Fruit fly (Drosophila melanogaster) whole organism, embryonic: ENCODE measurements around the gene rdhB.

ENCODE experiments used
- Bgb ChIP-seq: fragments of 200-800 bp; sonication (Bioruptor generic); IDR thresholded peaks from 2 replicates; pipeline ENCODE4 v1.3.6; 2022; ENCODE audit warnings: missing biosample characterization, missing genetic modification characterization; ENCODE audit not compliant: partially characterized antibody
- CG10366 ChIP-seq: fragments of 200-800 bp; sonication (Bioruptor generic); IDR thresholded peaks from 2 replicates; pipeline ENCODE4 v1.3.6; 2022; ENCODE audit warnings: missing biosample characterization, missing genetic modification characterization
- CG11723 ChIP-seq: fragments of 200-800 bp; sonication (Bioruptor generic); optimal IDR thresholded peaks from 2 replicates; lab custom pipeline; 2017; ENCODE audit warnings: missing biosample characterization, mild to moderate bottlenecking, missing genetic modification characterization
- CG12659 ChIP-seq: fragments of 200-800 bp; sonication (Bioruptor generic); optimal IDR thresholded peaks from 3 replicates; lab custom pipeline; 2017; ENCODE audit warnings: mild to moderate bottlenecking, missing biosample characterization, missing genetic modification reagents, missing genetic modification characterization
- CG15011 ChIP-seq: fragments of 200-800 bp; sonication (Bioruptor generic); optimal IDR thresholded peaks from 3 replicates; lab custom pipeline; 2018; ENCODE audit warnings: missing biosample characterization, mild to moderate bottlenecking, missing genetic modification characterization
- CG15514 ChIP-seq: fragments of 200-800 bp; sonication (Bioruptor generic); optimal IDR thresholded peaks from 3 replicates; lab custom pipeline; 2017; ENCODE audit warnings: missing biosample characterization, missing genetic modification characterization, mild to moderate bottlenecking, moderate library complexity, missing genetic modification reagents
- CG17328 ChIP-seq: fragments of 200-800 bp; sonication (Bioruptor generic); IDR thresholded peaks from 2 replicates; pipeline ENCODE4 v1.3.6; 2022; ENCODE audit warnings: missing biosample characterization, missing genetic modification characterization
- CG17912 ChIP-seq: fragments of 200-800 bp; sonication (Bioruptor generic); optimal IDR thresholded peaks from 2 replicates; lab custom pipeline; 2018; ENCODE audit warnings: missing biosample characterization, mild to moderate bottlenecking, missing genetic modification characterization
- CG1792 ChIP-seq: fragments of 200-800 bp; sonication (Bioruptor generic); optimal IDR thresholded peaks from 2 replicates; lab custom pipeline; 2016; ENCODE audit warnings: missing biosample characterization, missing genetic modification characterization
- CG18599 ChIP-seq: fragments of 200-800 bp; sonication (Bioruptor generic); optimal IDR thresholded peaks from 3 replicates; lab custom pipeline; 2017; ENCODE audit warnings: missing biosample characterization, missing genetic modification characterization, mild to moderate bottlenecking, moderate library complexity, missing genetic modification reagents
- CG30403 ChIP-seq: fragments of 200-800 bp; sonication (Bioruptor generic); optimal IDR thresholded peaks from 3 replicates; lab custom pipeline; 2016; ENCODE audit warnings: missing biosample characterization, missing genetic modification characterization
- CG3065 ChIP-seq: fragments of 200-800 bp; sonication (Bioruptor generic); optimal IDR thresholded peaks from 2 replicates; lab custom pipeline; 2016; ENCODE audit warnings: missing biosample characterization, missing genetic modification characterization
- CG3281 ChIP-seq: fragments of 200-800 bp; sonication (Bioruptor generic); optimal IDR thresholded peaks from 3 replicates; lab custom pipeline; 2017; ENCODE audit warnings: missing biosample characterization, mild to moderate bottlenecking, missing genetic modification characterization
- CG42726 ChIP-seq: fragments of 200-800 bp; sonication (Bioruptor generic); IDR thresholded peaks from 2 replicates; pipeline ENCODE4 v1.3.6; 2022; ENCODE audit warnings: missing biosample characterization, missing genetic modification characterization; ENCODE audit not compliant: partially characterized antibody
- CG4424 ChIP-seq: fragments of 200-800 bp; sonication (Bioruptor generic); optimal IDR thresholded peaks from 3 replicates; lab custom pipeline; 2016; ENCODE audit warnings: missing biosample characterization, missing genetic modification characterization
- CG4820 ChIP-seq: fragments of 200-800 bp; sonication (Bioruptor generic); optimal IDR thresholded peaks from 3 replicates; lab custom pipeline; 2016; ENCODE audit warnings: missing biosample characterization, missing genetic modification characterization
- CG5245 ChIP-seq: fragments of 200-800 bp; sonication (Bioruptor generic); optimal IDR thresholded peaks from 3 replicates; lab custom pipeline; 2016; ENCODE audit warnings: missing biosample characterization, missing genetic modification characterization
- CG6175 ChIP-seq: fragments of 200-800 bp; sonication (Bioruptor generic); IDR thresholded peaks from 3 replicates; pipeline ENCODE4 v1.3.6; 2022; ENCODE audit warnings: missing biosample characterization, missing genetic modification characterization
- CG7372 ChIP-seq: fragments of 200-800 bp; sonication (Bioruptor generic); IDR thresholded peaks from 2 replicates; pipeline ENCODE4 v1.3.6; 2022; ENCODE audit warnings: missing biosample characterization, missing genetic modification characterization
- CG7786 ChIP-seq: fragments of 200-800 bp; sonication (Bioruptor generic); optimal IDR thresholded peaks from 2 replicates; lab custom pipeline; 2016; ENCODE audit warnings: missing biosample characterization, missing genetic modification characterization
- CkIIα-i1 ChIP-seq: fragments of 200-800 bp; sonication (Bioruptor generic); IDR thresholded peaks from 2 replicates; pipeline ENCODE4 v1.3.6; 2022; ENCODE audit warnings: missing biosample characterization, missing genetic modification characterization
- D19A ChIP-seq: fragments of 200-800 bp; optimal IDR thresholded peaks from 3 replicates; lab custom pipeline; 2019; ENCODE audit warnings: missing biosample characterization, mild to moderate bottlenecking, missing genetic modification characterization, moderate library complexity
- Dbx ChIP-seq: fragments of 200-800 bp; sonication (Bioruptor generic); IDR thresholded peaks from 3 replicates; pipeline ENCODE4 v1.3.6; 2022; ENCODE audit warnings: missing biosample characterization, missing genetic modification characterization
- Eip74EF ChIP-seq, 2 experiments: fragments of 200-800 bp in 1 of 2; fragments of >200 bp in 1 of 2; sonication (Bioruptor generic) in 1 of 2; optimal IDR thresholded peaks; 2 replicates each; lab custom pipeline; 2017 to 2019; ENCODE audit warnings: missing biosample characterization in 2 of 2, missing genetic modification characterization in 2 of 2, mild to moderate bottlenecking in 1 of 2, moderate library complexity in 1 of 2
- HHEX ChIP-seq: fragments of 200-800 bp; sonication (Bioruptor generic); optimal IDR thresholded peaks from 3 replicates; lab custom pipeline; 2017; ENCODE audit warnings: missing biosample characterization, mild to moderate bottlenecking, missing genetic modification characterization, missing genetic modification reagents
- HLH4C ChIP-seq: fragments of 200-800 bp; sonication (Bioruptor generic); IDR thresholded peaks from 3 replicates; pipeline ENCODE4 v1.3.6; 2022; ENCODE audit warnings: missing biosample characterization, missing genetic modification characterization; ENCODE audit not compliant: partially characterized antibody
- MBD-R2 ChIP-seq: fragments of 200-800 bp; sonication (Bioruptor generic); IDR thresholded peaks from 2 replicates; pipeline ENCODE4 v1.3.6; 2022; ENCODE audit warnings: missing biosample characterization, missing genetic modification characterization
- Pdp1 ChIP-seq, 2 experiments: fragments of 200-800 bp; sonication (Bioruptor generic); optimal IDR thresholded peaks; 3 replicates each; lab custom pipeline; 2016; ENCODE audit warnings: missing biosample characterization in 2 of 2, missing genetic modification characterization in 2 of 2, mild to moderate bottlenecking in 1 of 2, moderate library complexity in 1 of 2
- Sox100B ChIP-seq: fragments of 200-800 bp; sonication (Bioruptor generic); optimal IDR thresholded peaks from 3 replicates; lab custom pipeline; 2018; ENCODE audit warnings: missing biosample characterization, mild to moderate bottlenecking, missing genetic modification characterization
- Sry-β ChIP-seq: fragments of 200-800 bp; sonication (Bioruptor generic); optimal IDR thresholded peaks from 2 replicates; lab custom pipeline; 2018; ENCODE audit warnings: missing biosample characterization, mild to moderate bottlenecking, missing genetic modification characterization, moderate library complexity
- Usf ChIP-seq: fragments of 200-800 bp; sonication (Bioruptor generic); optimal IDR thresholded peaks from 2 replicates; lab custom pipeline; 2017; ENCODE audit warnings: missing genotype, missing biosample characterization, missing genetic modification characterization
- amos ChIP-seq: fragments of 200-800 bp; sonication (Bioruptor generic); IDR thresholded peaks from 2 replicates; pipeline ENCODE4 v1.3.6; 2022; ENCODE audit warnings: missing biosample characterization, missing genetic modification characterization; ENCODE audit not compliant: partially characterized antibody
- crp ChIP-seq, 2 experiments: fragments of 200-800 bp; sonication (Bioruptor generic); optimal IDR thresholded peaks; 2 replicates in 1 of 2; 3 replicates in 1 of 2; lab custom pipeline; 2017; ENCODE audit warnings: missing biosample characterization in 2 of 2, missing genetic modification characterization in 2 of 2, mild to moderate bottlenecking in 1 of 2, moderate library complexity in 1 of 2
- dmrt11E ChIP-seq: fragments of 200-800 bp; sonication (Bioruptor generic); optimal IDR thresholded peaks from 3 replicates; lab custom pipeline; 2018; ENCODE audit warnings: missing biosample characterization, mild to moderate bottlenecking, missing genetic modification characterization, moderate library complexity
- dysf ChIP-seq: fragments of 200-800 bp; sonication (Bioruptor generic); IDR thresholded peaks from 3 replicates; pipeline ENCODE4 v1.3.6; 2022; ENCODE audit warnings: missing biosample characterization, missing genetic modification characterization
- ftz-f1 ChIP-seq: fragments of 200-800 bp; sonication (Bioruptor generic); optimal IDR thresholded peaks from 2 replicates; lab custom pipeline; 2016; ENCODE audit warnings: missing biosample characterization, missing genetic modification characterization
- grn ChIP-seq: fragments of 200-800 bp; sonication (Bioruptor generic); optimal IDR thresholded peaks from 3 replicates; lab custom pipeline; 2017; ENCODE audit warnings: missing biosample characterization, missing genetic modification characterization
- hbn ChIP-seq: fragments of 200-800 bp; sonication (Bioruptor generic); IDR thresholded peaks from 2 replicates; pipeline ENCODE4 v1.3.6; 2022; ENCODE audit warnings: missing biosample characterization, missing genetic modification characterization; ENCODE audit not compliant: partially characterized antibody
- her ChIP-seq: fragments of 200-800 bp; sonication (Bioruptor generic); optimal IDR thresholded peaks from 2 replicates; lab custom pipeline; 2016; ENCODE audit warnings: missing biosample characterization, missing genetic modification characterization
- hth ChIP-seq: fragments of >200 bp; optimal IDR thresholded peaks from 2 replicates; lab custom pipeline; 2017; ENCODE audit warnings: inconsistent platforms
- jigr1 ChIP-seq: fragments of 200-800 bp; sonication (Bioruptor generic); IDR thresholded peaks from 3 replicates; pipeline ENCODE4 v1.3.6; 2022; ENCODE audit warnings: missing biosample characterization, missing genetic modification characterization
- kah ChIP-seq: fragments of 200-800 bp; sonication (Bioruptor generic); optimal IDR thresholded peaks from 2 replicates; lab custom pipeline; 2018; ENCODE audit warnings: missing biosample characterization, mild to moderate bottlenecking, missing genetic modification characterization
- lbe ChIP-seq: fragments of 200-800 bp; sonication (Bioruptor generic); optimal IDR thresholded peaks from 2 replicates; lab custom pipeline; 2016; ENCODE audit warnings: missing biosample characterization, mild to moderate bottlenecking, missing genetic modification characterization
- lmd ChIP-seq: fragments of 200-800 bp; sonication (Bioruptor generic); IDR thresholded peaks from 2 replicates; pipeline ENCODE4 v1.3.6; 2022; ENCODE audit warnings: missing biosample characterization, missing genetic modification characterization
- mam ChIP-seq: fragments of 200-800 bp; sonication (Bioruptor generic); optimal IDR thresholded peaks from 3 replicates; lab custom pipeline; 2016; ENCODE audit warnings: missing biosample characterization, missing genetic modification characterization
- nmo ChIP-seq: fragments of 200-800 bp; sonication (Bioruptor generic); optimal IDR thresholded peaks from 2 replicates; lab custom pipeline; 2018; ENCODE audit warnings: missing biosample characterization, mild to moderate bottlenecking, missing genetic modification characterization, moderate library complexity
- scrt ChIP-seq: fragments of 200-800 bp; sonication (Bioruptor generic); optimal IDR thresholded peaks from 2 replicates; lab custom pipeline; 2018; ENCODE audit warnings: missing biosample characterization, mild to moderate bottlenecking, missing genetic modification characterization, moderate library complexity
- sens ChIP-seq: fragments of 200-800 bp; sonication (Bioruptor generic); peaks from one replicate; lab custom pipeline; 2016; ENCODE audit warnings: missing biosample characterization, missing genetic modification characterization
- slp2 ChIP-seq: fragments of 200-800 bp; sonication (Bioruptor generic); optimal IDR thresholded peaks from 2 replicates; lab custom pipeline; 2016; ENCODE audit warnings: missing biosample characterization, missing genetic modification characterization
- tap ChIP-seq: fragments of 200-800 bp; optimal IDR thresholded peaks from 3 replicates; lab custom pipeline; 2019; ENCODE audit warnings: missing biosample characterization, mild to moderate bottlenecking, missing genetic modification characterization, moderate library complexity
- tgo ChIP-seq: fragments of 200-800 bp; sonication (Bioruptor generic); IDR thresholded peaks from 3 replicates; pipeline ENCODE4 v1.3.6; 2022; ENCODE audit warnings: missing biosample characterization, missing genetic modification characterization

Gene rdhB

dm6 chr3R:22400246-22400645 lies 48.8 kb downstream of the rdhB start:
- peak; percentile 12 for TF ChIP-seq grn (GFP tag; lab: Kevin White, UChicago)
- no peak for TF ChIP-seq Usf (GFP tag; lab: Kevin White, UChicago)
- TF ChIP-seq tgo: peak; percentile 21; the same call in 1 of the 3 replicates
- no peak for TF ChIP-seq CG10366 (GFP tag; lab: Robert Waterston, UW)
- no peak for TF ChIP-seq amos (GFP tag; lab: Robert Waterston, UW)
- TF ChIP-seq slp2: no peak
- no peak for TF ChIP-seq MBD-R2 (GFP tag; lab: Robert Waterston, UW)
- no peak for TF ChIP-seq ftz-f1 (GFP tag; lab: Kevin White, UChicago)
- TF ChIP-seq lbe: no peak
- peak; percentile 83 for TF ChIP-seq dysf (GFP tag; lab: Robert Waterston, UW)
- TF ChIP-seq Sry-β (GFP tag; lab: Kevin White, UChicago): no peak
- no peak for TF ChIP-seq CG18599 (GFP tag; lab: Kevin White, UChicago)
- TF ChIP-seq HLH4C: no peak
- no peak for TF ChIP-seq mam (GFP tag; lab: Kevin White, UChicago)
- TF ChIP-seq CG12659 (GFP tag; lab: Kevin White, UChicago): no peak
- TF ChIP-seq sens: peak; percentile 65
- no peak for TF ChIP-seq CG3281 (GFP tag; lab: Kevin White, UChicago)
- TF ChIP-seq tap (tag; lab: Kevin White, UChicago): no peak
- TF ChIP-seq CG42726: no peak
- TF ChIP-seq hth: no peak
- TF ChIP-seq CG4424 (GFP tag; lab: Kevin White, UChicago): no peak
- no peak for TF ChIP-seq D19A (tag; lab: Kevin White, UChicago)
- peak; percentile 3 for TF ChIP-seq CG30403 (GFP tag; lab: Kevin White, UChicago)
- TF ChIP-seq crp (GFP tag; optimal IDR thresholded peaks at IDR 0.05; lab: Kevin White, UChicago): no peak
- TF ChIP-seq kah (GFP tag; lab: Kevin White, UChicago): no peak
- peak; percentile 34 for TF ChIP-seq nmo
- TF ChIP-seq her (GFP tag; lab: Kevin White, UChicago): no peak
- no peak for TF ChIP-seq CG17912 (GFP tag; lab: Kevin White, UChicago)
- TF ChIP-seq CG3065: no peak
- peak; percentile 42; the same call in 1 of the 2 replicates for TF ChIP-seq CG17328 (GFP tag; lab: Robert Waterston, UW)
- no peak for TF ChIP-seq CkIIα-i1 (GFP tag; lab: Robert Waterston, UW)
- no peak for TF ChIP-seq Bgb (GFP tag; lab: Robert Waterston, UW)
- no peak for TF ChIP-seq CG7786 (GFP tag; lab: Kevin White, UChicago)
- no peak for TF ChIP-seq CG1792 (GFP tag; lab: Kevin White, UChicago)
- TF ChIP-seq CG15011: no peak
- no peak for TF ChIP-seq dmrt11E
- 0 out of 2 replicates have a peak, but pooled peaks have one; percentile 15 for TF ChIP-seq CG7372 (GFP tag; lab: Robert Waterston, UW)
- TF ChIP-seq scrt (GFP tag; lab: Kevin White, UChicago): no peak
- peak; percentile 71 for TF ChIP-seq lmd (GFP tag; lab: Robert Waterston, UW)
- TF ChIP-seq CG5245 (GFP tag; lab: Kevin White, UChicago): peak; percentile 12
- no peak for TF ChIP-seq hbn (GFP tag; lab: Robert Waterston, UW)
- TF ChIP-seq CG4820 (GFP tag; lab: Kevin White, UChicago): peak; percentile 48
- peak; percentile 51; the same call in 2 of the 3 replicates for TF ChIP-seq Dbx
- peak; percentile 18 for TF ChIP-seq CG15514 (GFP tag; lab: Kevin White, UChicago)
- TF ChIP-seq jigr1 (GFP tag; lab: Robert Waterston, UW): no peak
- no peak for TF ChIP-seq Pdp1 (GFP tag; optimal IDR thresholded peaks at IDR 0.05; lab: Kevin White, UChicago)
- TF ChIP-seq CG11723 (GFP tag; lab: Kevin White, UChicago): no peak
- peak; percentile 23 for TF ChIP-seq HHEX (GFP tag; lab: Kevin White, UChicago)
- TF ChIP-seq CG6175 (GFP tag; lab: Robert Waterston, UW): no peak
- no peak for TF ChIP-seq Sox100B
- TF ChIP-seq Eip74EF (GFP tag; optimal IDR thresholded peaks at IDR 0.05; lab: Kevin White, UChicago): no peak
